Fruit fly (Drosophila melanogaster): Measurements from ENCODE around the gene Rop.

DNA sequence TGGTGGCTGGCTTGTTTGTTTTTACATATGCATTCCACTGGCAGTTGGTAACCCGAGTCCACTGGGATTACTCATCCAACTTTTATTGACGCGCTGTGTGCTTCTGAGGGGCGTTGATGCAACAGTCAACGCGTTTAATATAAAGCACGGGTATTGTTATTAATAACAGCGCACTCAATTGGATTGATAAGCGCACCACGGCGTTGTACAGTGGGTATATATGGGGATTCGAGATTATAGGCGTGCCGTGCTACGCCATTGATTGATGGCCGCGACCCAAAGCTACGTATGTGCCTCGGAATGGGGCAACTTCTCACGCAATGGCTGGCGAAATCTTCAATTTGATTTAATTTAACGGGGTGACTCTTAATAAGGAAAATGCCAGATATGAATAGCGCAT is 31.7 kb downstream of the Rop start:
- TF ChIP-seq CG17912 (GFP tag; optimal IDR thresholded peaks at IDR 0.05) (no peak), Sry-β (GFP tag; optimal IDR thresholded peaks at IDR 0.05) (no peak), CG17802 (tag; optimal IDR thresholded peaks at IDR 0.05) (no peak), Lpt (GFP tag; optimal IDR thresholded peaks at IDR 0.05) (no peak), CG13296 (GFP tag; optimal IDR thresholded peaks at IDR 0.05) (no peak), CG9797 (GFP tag; optimal IDR thresholded peaks at IDR 0.05) (no peak), D19B (GFP tag; optimal IDR thresholded peaks at IDR 0.05) (no peak), CG10147 (GFP tag; optimal IDR thresholded peaks at IDR 0.05) (no peak), Camta (GFP tag; optimal IDR thresholded peaks at IDR 0.05) (no peak), exex (tag; optimal IDR thresholded peaks at IDR 0.05) (no peak), cato (GFP tag; optimal IDR thresholded peaks at IDR 0.05; ENCODE audit: borderline replicate concordance) (no peak), gem (tag; optimal IDR thresholded peaks at IDR 0.05) (no peak), Ets97D (GFP tag; optimal IDR thresholded peaks at IDR 0.05) (no peak), Dip2 (GFP tag; IDR thresholded peaks at IDR 0.05) (no peak)
